Fruit fly (Drosophila melanogaster) ovary, adult (tissue): ENCODE measurements around the gene CG43235.

Experiments
- CG17801 ChIP-seq: fragments of 200-800 bp; optimal IDR thresholded peaks from 2 replicates; lab custom pipeline; 2019; ENCODE audit warnings: missing biosample characterization, mild to moderate bottlenecking, missing genetic modification characterization, moderate library complexity; ENCODE audit not compliant: partially characterized antibody

CG43235 gene

dm6 chr2L:7692583-7693080 is at the start of gene CG43235, which contains the start of gene CG7025:
CG43235 (plus strand) TSS chr2L:7693030.
CG7025 (minus strand) TSS chr2L:7692683.
- TF ChIP-seq CG17801 (GFP tag; lab: Kevin White, UChicago) = no peak

dm6 chr2L:7659561-7659960 is 33.3 kb upstream of the CG43235 start:
- no peak for TF ChIP-seq CG17801 (GFP tag; lab: Kevin White, UChicago)

dm6 chr2L:7660087-7660486 is 32.7 kb upstream of the CG43235 start:
- no peak for TF ChIP-seq CG17801 (GFP tag; lab: Kevin White, UChicago)

- TF ChIP-seq CG17801 (GFP tag; lab: Kevin White, UChicago) = no peak
Measured at dm6 chr2L:7665747-7666146, 27.1 kb upstream of the CG43235 start, which contains the start of gene Myo28B1. Myo28B1 (plus strand) TSS chr2L:7666047.

- no peak for TF ChIP-seq CG17801 (GFP tag; lab: Kevin White, UChicago)
Measured at dm6 chr2L:7675028-7675749, 17.6 kb upstream of the CG43235 start, which contains the start of gene Slob. Slob (minus strand) TSS chr2L:7675078.

- TF ChIP-seq CG17801 (GFP tag; lab: Kevin White, UChicago) = no peak
Measured at dm6 chr2L:7675754-7676178, 17.1 kb upstream of the CG43235 start.

dm6 chr2L:7676982-7677381 is 15.8 kb upstream of the CG43235 start:
- no peak for TF ChIP-seq CG17801 (GFP tag; lab: Kevin White, UChicago)

- TF ChIP-seq CG17801 (GFP tag; lab: Kevin White, UChicago) = no peak
Measured at dm6 chr2L:7678095-7678784, 14.6 kb upstream of the CG43235 start.

- TF ChIP-seq CG17801 (GFP tag; lab: Kevin White, UChicago) = no peak
Measured at dm6 chr2L:7680298-7680697, 12.5 kb upstream of the CG43235 start.

dm6 chr2L:7685290-7685689 is 7.5 kb upstream of the CG43235 start:
- no peak for TF ChIP-seq CG17801 (GFP tag; lab: Kevin White, UChicago)

- no peak for TF ChIP-seq CG17801 (GFP tag; lab: Kevin White, UChicago)
Measured at dm6 chr2L:7690449-7690848, 2.4 kb upstream of the CG43235 start.

- no peak for TF ChIP-seq CG17801 (GFP tag; lab: Kevin White, UChicago)
Measured at dm6 chr2L:7690961-7691360, 1.9 kb upstream of the CG43235 start, which contains the start of gene CG18585. CG18585 (minus strand) TSS chr2L:7691061.

dm6 chr2L:7701417-7701816 is 8.6 kb downstream of the CG43235 start, which contains the start of gene Tep2:
Tep2 (minus strand) TSS chr2L:7701601.
- TF ChIP-seq CG17801 (GFP tag; lab: Kevin White, UChicago) = no peak

- peak; percentile 73 for TF ChIP-seq CG17801 (GFP tag; lab: Kevin White, UChicago)
Measured at dm6 chr2L:7702383-7703188, 9.8 kb downstream of the CG43235 start, which contains the start of gene Tep3. Tep3 (plus strand) TSS chr2L:7702805.
